Fruit fly (Drosophila melanogaster) whole organism, embryonic: ENCODE measurements around the gene CG34450.

Source experiments
- CG10147 ChIP-seq: fragments of 200-800 bp; sonication (Bioruptor generic); optimal IDR thresholded peaks from 2 replicates; lab custom pipeline; 2019; ENCODE audit warnings: missing biosample characterization, mild to moderate bottlenecking, missing genetic modification characterization, moderate library complexity
- CG10654 ChIP-seq: fragments of 200-800 bp; sonication (Bioruptor generic); optimal IDR thresholded peaks from 2 replicates; lab custom pipeline; 2016; ENCODE audit warnings: missing biosample characterization, missing genetic modification characterization
- CG11093 ChIP-seq: fragments of 200-800 bp; sonication (Bioruptor generic); IDR thresholded peaks from 3 replicates; pipeline ENCODE4 v1.3.6; 2022; ENCODE audit warnings: missing biosample characterization, missing genetic modification characterization
- CG11695 ChIP-seq: fragments of 200-800 bp; sonication (Bioruptor generic); IDR thresholded peaks from 3 replicates; pipeline ENCODE4 v1.3.6; 2022; ENCODE audit warnings: missing biosample characterization, missing genetic modification characterization
- CG11723 ChIP-seq: fragments of 200-800 bp; sonication (Bioruptor generic); optimal IDR thresholded peaks from 2 replicates; lab custom pipeline; 2017; ENCODE audit warnings: missing biosample characterization, mild to moderate bottlenecking, missing genetic modification characterization
- CG13624 ChIP-seq: fragments of 200-800 bp; sonication (Bioruptor generic); optimal IDR thresholded peaks from 2 replicates; lab custom pipeline; 2016; ENCODE audit warnings: missing biosample characterization, missing genetic modification characterization
- CG15514 ChIP-seq: fragments of 200-800 bp; sonication (Bioruptor generic); optimal IDR thresholded peaks from 3 replicates; lab custom pipeline; 2017; ENCODE audit warnings: missing biosample characterization, missing genetic modification characterization, mild to moderate bottlenecking, moderate library complexity, missing genetic modification reagents
- CG16815 ChIP-seq: fragments of 200-800 bp; sonication (Bioruptor generic); optimal IDR thresholded peaks from 3 replicates; lab custom pipeline; 2017; ENCODE audit warnings: missing biosample characterization, mild to moderate bottlenecking, missing genetic modification characterization
- CG2889 ChIP-seq: fragments of 200-800 bp; sonication (Bioruptor generic); IDR thresholded peaks from 3 replicates; pipeline ENCODE4 v1.3.6; 2022; ENCODE audit warnings: missing biosample characterization, missing genetic modification characterization
- CG3838 ChIP-seq: fragments of 200-800 bp; sonication (Bioruptor generic); optimal IDR thresholded peaks from 3 replicates; lab custom pipeline; 2016; ENCODE audit warnings: missing biosample characterization, missing genetic modification characterization
- CG4707 ChIP-seq: fragments of 200-800 bp; sonication (Bioruptor generic); optimal IDR thresholded peaks from 2 replicates; lab custom pipeline; 2018; ENCODE audit warnings: missing biosample characterization, mild to moderate bottlenecking, missing genetic modification characterization, moderate library complexity
- CG7745 ChIP-seq: fragments of 200-800 bp; sonication (Bioruptor generic); optimal IDR thresholded peaks from 2 replicates; lab custom pipeline; 2018; ENCODE audit warnings: missing biosample characterization, mild to moderate bottlenecking, missing genetic modification characterization, moderate library complexity
- CG8388 ChIP-seq: fragments of 200-800 bp; sonication (Bioruptor generic); optimal IDR thresholded peaks from 2 replicates; lab custom pipeline; 2019; ENCODE audit warnings: missing biosample characterization, mild to moderate bottlenecking, missing genetic modification characterization, moderate library complexity
- CG9727 ChIP-seq: fragments of 200-800 bp; sonication (Bioruptor generic); optimal IDR thresholded peaks from 3 replicates; lab custom pipeline; 2017; ENCODE audit warnings: missing biosample characterization, mild to moderate bottlenecking, missing genetic modification characterization
- CG9817 ChIP-seq: fragments of 200-800 bp; sonication (Bioruptor generic); optimal IDR thresholded peaks from 2 replicates; lab custom pipeline; 2018; ENCODE audit warnings: missing biosample characterization, mild to moderate bottlenecking, missing genetic modification characterization, moderate library complexity
- CHES-1-like ChIP-seq: fragments of 200-800 bp; sonication (Bioruptor generic); optimal IDR thresholded peaks from 2 replicates; lab custom pipeline; 2016; ENCODE audit warnings: missing biosample characterization, missing genetic modification characterization
- CkIIα-i1 ChIP-seq: fragments of 200-800 bp; sonication (Bioruptor generic); IDR thresholded peaks from 2 replicates; pipeline ENCODE4 v1.3.6; 2022; ENCODE audit warnings: missing biosample characterization, missing genetic modification characterization
- D ChIP-seq, 2 experiments: fragments of 200-800 bp in 1 of 2; fragments of >200 bp in 1 of 2; sonication (Bioruptor generic) in 1 of 2; optimal IDR thresholded peaks; 2 replicates in 1 of 2; 3 replicates in 1 of 2; lab custom pipeline; 2017; ENCODE audit warnings: mild to moderate bottlenecking in 1 of 2, missing biosample characterization in 1 of 2, missing genetic modification characterization in 1 of 2, missing genetic modification reagents in 1 of 2
- Dfd ChIP-seq, 2 experiments: fragments of >200 bp; optimal IDR thresholded peaks; 2 replicates each; lab custom pipeline; 2017; ENCODE audit warnings: missing biosample characterization in 2 of 2, missing genetic modification characterization in 2 of 2
- Dref ChIP-seq: fragments of 200-800 bp; sonication (Bioruptor generic); IDR thresholded peaks from 2 replicates; pipeline ENCODE4 v1.3.6; 2022; ENCODE audit warnings: missing biosample characterization, missing genetic modification characterization
- Gsc ChIP-seq: fragments of 200-800 bp; sonication (Bioruptor generic); IDR thresholded peaks from 2 replicates; pipeline ENCODE4 v1.3.6; 2022; ENCODE audit warnings: missing biosample characterization, missing genetic modification characterization
- H15 ChIP-seq: fragments of 200-800 bp; sonication (Bioruptor generic); IDR thresholded peaks from 3 replicates; pipeline ENCODE4 v1.3.6; 2022; ENCODE audit warnings: missing biosample characterization, missing genetic modification characterization
- Hmr ChIP-seq: fragments of 200-800 bp; sonication (Bioruptor generic); optimal IDR thresholded peaks from 3 replicates; lab custom pipeline; 2017; ENCODE audit warnings: mild to moderate bottlenecking, missing biosample characterization, missing genetic modification reagents, missing genetic modification characterization
- Lhr ChIP-seq: fragments of 200-800 bp; sonication (Bioruptor generic); optimal IDR thresholded peaks from 3 replicates; lab custom pipeline; 2017; ENCODE audit warnings: mild to moderate bottlenecking, missing biosample characterization, missing genetic modification reagents, missing genetic modification characterization
- Max ChIP-seq: fragments of 200-800 bp; sonication (Bioruptor generic); optimal IDR thresholded peaks from 2 replicates; lab custom pipeline; 2016; ENCODE audit warnings: missing biosample characterization, mild to moderate bottlenecking, missing genetic modification characterization
- Mrtf ChIP-seq: fragments of 200-800 bp; sonication (Bioruptor generic); IDR thresholded peaks from 3 replicates; pipeline ENCODE4 v1.3.6; 2022; ENCODE audit warnings: missing biosample characterization, missing genetic modification characterization
- Myb ChIP-seq: fragments of 200-800 bp; sonication (Bioruptor generic); optimal IDR thresholded peaks from 2 replicates; lab custom pipeline; 2016; ENCODE audit warnings: missing biosample characterization, missing genetic modification characterization
- Neu2 ChIP-seq: fragments of 200-800 bp; sonication (Bioruptor generic); optimal IDR thresholded peaks from 3 replicates; lab custom pipeline; 2016; ENCODE audit warnings: missing biosample characterization, missing genetic modification characterization, borderline replicate concordance
- Nf-YB ChIP-seq: fragments of 200-800 bp; sonication (Bioruptor generic); optimal IDR thresholded peaks from 3 replicates; lab custom pipeline; 2019; ENCODE audit warnings: missing biosample characterization, mild to moderate bottlenecking, missing genetic modification characterization, moderate library complexity
- Oaz ChIP-seq: fragments of 200-800 bp; sonication (Bioruptor generic); IDR thresholded peaks from 2 replicates; pipeline ENCODE4 v1.3.6; 2022; ENCODE audit warnings: missing biosample characterization, missing genetic modification characterization
- Opbp ChIP-seq: fragments of 200-800 bp; sonication (Bioruptor generic); IDR thresholded peaks from 3 replicates; pipeline ENCODE4 v1.3.6; 2022; ENCODE audit warnings: missing biosample characterization, missing genetic modification characterization; ENCODE audit not compliant: partially characterized antibody
- Ssrp ChIP-seq: fragments of 200-800 bp; sonication (Bioruptor generic); optimal IDR thresholded peaks from 2 replicates; lab custom pipeline; 2018; ENCODE audit warnings: missing biosample characterization, mild to moderate bottlenecking, missing genetic modification characterization, moderate library complexity
- Stat92E ChIP-seq, 3 experiments: fragments of >200 bp in 2 of 3; fragments of 200-800 bp in 1 of 3; sonication (Bioruptor generic) in 1 of 3; optimal IDR thresholded peaks; 2 replicates each; lab custom pipeline; 2017 to 2019; ENCODE audit warnings: missing biosample characterization in 3 of 3, missing genetic modification characterization in 3 of 3, mild to moderate bottlenecking in 1 of 3, moderate library complexity in 1 of 3
- ac ChIP-seq: fragments of 200-800 bp; sonication (Bioruptor generic); optimal IDR thresholded peaks from 3 replicates; lab custom pipeline; 2017; ENCODE audit warnings: missing biosample characterization, mild to moderate bottlenecking, missing genetic modification characterization
- ap ChIP-seq: fragments of 200-800 bp; sonication (Bioruptor generic); IDR thresholded peaks from 2 replicates; pipeline ENCODE4 v1.3.6; 2022; ENCODE audit warnings: missing biosample characterization, missing genetic modification characterization
- chm ChIP-seq: fragments of 200-800 bp; sonication (Bioruptor generic); IDR thresholded peaks from 2 replicates; pipeline ENCODE4 v1.3.6; 2022; ENCODE audit warnings: missing biosample characterization, missing genetic modification characterization
- h ChIP-seq: fragments of >200 bp; optimal IDR thresholded peaks from 2 replicates; lab custom pipeline; 2017
- ham ChIP-seq: fragments of 200-800 bp; sonication (Bioruptor generic); IDR thresholded peaks from 2 replicates; pipeline ENCODE4 v1.3.6; 2022; ENCODE audit warnings: missing biosample characterization, missing genetic modification characterization
- kay ChIP-seq: fragments of 200-800 bp; sonication (Bioruptor generic); optimal IDR thresholded peaks from 2 replicates; lab custom pipeline; 2016; ENCODE audit warnings: missing biosample characterization, missing genetic modification characterization
- knrl ChIP-seq: fragments of 200-800 bp; sonication (Bioruptor generic); IDR thresholded peaks from 3 replicates; pipeline ENCODE4 v1.3.6; 2022; ENCODE audit warnings: missing biosample characterization, missing genetic modification characterization; ENCODE audit not compliant: partially characterized antibody
- lilli ChIP-seq: fragments of 200-800 bp; sonication (Bioruptor generic); optimal IDR thresholded peaks from 3 replicates; lab custom pipeline; 2016; ENCODE audit warnings: missing biosample characterization, missing genetic modification characterization
- phol ChIP-seq: fragments of 200-800 bp; sonication (Bioruptor generic); optimal IDR thresholded peaks from 3 replicates; lab custom pipeline; 2018; ENCODE audit warnings: missing biosample characterization, mild to moderate bottlenecking, missing genetic modification characterization, moderate library complexity
- pita ChIP-seq: fragments of 200-800 bp; sonication (Bioruptor generic); optimal IDR thresholded peaks from 2 replicates; lab custom pipeline; 2017; ENCODE audit warnings: missing biosample characterization, mild to moderate bottlenecking, missing genetic modification characterization
- scrt ChIP-seq: fragments of 200-800 bp; sonication (Bioruptor generic); optimal IDR thresholded peaks from 2 replicates; lab custom pipeline; 2018; ENCODE audit warnings: missing biosample characterization, mild to moderate bottlenecking, missing genetic modification characterization, moderate library complexity
- sens-2 ChIP-seq: fragments of 200-800 bp; sonication (Bioruptor generic); IDR thresholded peaks from 2 replicates; pipeline ENCODE4 v1.3.6; 2022; ENCODE audit warnings: missing biosample characterization, missing genetic modification characterization
- seq ChIP-seq: fragments of 200-800 bp; sonication (Bioruptor generic); IDR thresholded peaks from 2 replicates; pipeline ENCODE4 v1.3.6; 2022; ENCODE audit warnings: missing biosample characterization, missing genetic modification characterization
- shn ChIP-seq: fragments of 200-800 bp; sonication (Bioruptor generic); optimal IDR thresholded peaks from 3 replicates; lab custom pipeline; 2016; ENCODE audit warnings: missing biosample characterization, missing genetic modification characterization
- sqz ChIP-seq: fragments of 200-800 bp; sonication (Bioruptor generic); optimal IDR thresholded peaks from 3 replicates; lab custom pipeline; 2018; ENCODE audit warnings: missing biosample characterization, mild to moderate bottlenecking, missing genetic modification characterization
- tna ChIP-seq: fragments of 200-800 bp; sonication (Bioruptor generic); IDR thresholded peaks from 2 replicates; pipeline ENCODE4 v1.3.6; 2022; ENCODE audit warnings: missing biosample characterization, missing genetic modification characterization; ENCODE audit not compliant: partially characterized antibody
- vfl ChIP-seq: fragments of 200-800 bp; sonication (Bioruptor generic); optimal IDR thresholded peaks from 2 replicates; lab custom pipeline; 2016; ENCODE audit warnings: missing biosample characterization, missing genetic modification characterization
- wdn ChIP-seq: fragments of 200-800 bp; sonication (Bioruptor generic); IDR thresholded peaks from 2 replicates; pipeline ENCODE4 v1.3.6; 2022; ENCODE audit warnings: missing biosample characterization, missing genetic modification characterization

The CG34450 gene

dm6 chrX:9319140-9319539, 11.1 kb downstream of the CG34450 start, which contains the start of the genes c12.1 and c12.2 (continued):
- TF ChIP-seq CG13624 = peak; percentile 76
- TF ChIP-seq CG4707 (GFP tag; lab: Kevin White, UChicago) = no peak
- TF ChIP-seq CG9727 = no peak
- TF ChIP-seq Stat92E (GFP tag; optimal IDR thresholded peaks at IDR 0.05; lab: Kevin White, UChicago) = no peak
- no peak for TF ChIP-seq Neu2 (GFP tag; lab: Kevin White, UChicago)
- TF ChIP-seq D (optimal IDR thresholded peaks at IDR 0.05; lab: Kevin White, UChicago) = no peak
- no peak for TF ChIP-seq D (GFP tag; optimal IDR thresholded peaks at IDR 0.05; lab: Kevin White, UChicago)
- TF ChIP-seq sqz (GFP tag; lab: Kevin White, UChicago) = no peak
- peak; percentile 6 for TF ChIP-seq Nf-YB
- no peak for TF ChIP-seq kay (GFP tag; lab: Kevin White, UChicago)
- no peak for TF ChIP-seq Mrtf (GFP tag; lab: Robert Waterston, UW)
- TF ChIP-seq Dref (GFP tag; lab: Robert Waterston, UW) = peak; percentile 92
- TF ChIP-seq Hmr = no peak
- no peak for TF ChIP-seq CG10654
- no peak for TF ChIP-seq chm (GFP tag; lab: Robert Waterston, UW)
- TF ChIP-seq CHES-1-like (GFP tag; lab: Kevin White, UChicago) = peak; percentile 80
- TF ChIP-seq CG7745 (tag; lab: Kevin White, UChicago) = no peak
- no peak for TF ChIP-seq Gsc (GFP tag; lab: Robert Waterston, UW)
- no peak for TF ChIP-seq ac (GFP tag; lab: Kevin White, UChicago)
- peak; percentile 44; the same call in 1 of the 3 replicates for TF ChIP-seq knrl (GFP tag; lab: Robert Waterston, UW)
- TF ChIP-seq Lhr (GFP tag; lab: Kevin White, UChicago) = peak; percentile 34
- no peak for TF ChIP-seq CG8388
- TF ChIP-seq sens-2 (GFP tag; lab: Robert Waterston, UW) = no peak
- TF ChIP-seq wdn (GFP tag; lab: Robert Waterston, UW) = no peak
- TF ChIP-seq CkIIα-i1 (GFP tag; lab: Robert Waterston, UW) = no peak
- TF ChIP-seq pita (GFP tag; lab: Kevin White, UChicago) = peak; percentile 68
- no peak for TF ChIP-seq shn (GFP tag; lab: Kevin White, UChicago)
- TF ChIP-seq CG11723 (GFP tag; lab: Kevin White, UChicago) = no peak
- TF ChIP-seq Opbp (GFP tag; lab: Robert Waterston, UW) = peak; percentile 74
- TF ChIP-seq h (lab: Kevin White, UChicago) = no peak
- TF ChIP-seq Dfd (GFP tag; optimal IDR thresholded peaks at IDR 0.05; lab: Kevin White, UChicago) = no peak
- peak; percentile 77 for TF ChIP-seq scrt (GFP tag; lab: Kevin White, UChicago)
- TF ChIP-seq CG9817 = no peak
- no peak for TF ChIP-seq CG16815 (GFP tag; lab: Kevin White, UChicago)
- TF ChIP-seq lilli (GFP tag; lab: Kevin White, UChicago) = no peak
- no peak for TF ChIP-seq CG2889 (GFP tag; lab: Robert Waterston, UW)
- no peak for TF ChIP-seq H15 (GFP tag; lab: Robert Waterston, UW)
- no peak for TF ChIP-seq Oaz (GFP tag; lab: Robert Waterston, UW)
- TF ChIP-seq CG10147 (GFP tag; lab: Kevin White, UChicago) = no peak
- TF ChIP-seq vfl (GFP tag; lab: Kevin White, UChicago) = no peak
- TF ChIP-seq tna = 0 out of 2 replicates have a peak, but pooled peaks have one; percentile 18
- peak; percentile 64 for TF ChIP-seq Max (GFP tag; lab: Kevin White, UChicago)
- TF ChIP-seq seq = no peak
- TF ChIP-seq phol = peak; percentile 50
- TF ChIP-seq ham (GFP tag; lab: Robert Waterston, UW) = no peak
- no peak for TF ChIP-seq CG11093 (GFP tag; lab: Robert Waterston, UW)
- TF ChIP-seq CG15514 (GFP tag; lab: Kevin White, UChicago) = peak; percentile 75
- TF ChIP-seq CG11695 (GFP tag; lab: Robert Waterston, UW) = no peak
- no peak for TF ChIP-seq CG3838 (GFP tag; lab: Kevin White, UChicago)
- TF ChIP-seq Ssrp (tag; lab: Kevin White, UChicago) = no peak
- TF ChIP-seq ap (GFP tag; lab: Robert Waterston, UW) = no peak
- peak; percentile 52 for TF ChIP-seq Myb (GFP tag; lab: Kevin White, UChicago)
